Fruit fly (Drosophila melanogaster): Measurements from ENCODE around the gene PIG-C.

PIG-C gene

DNA sequence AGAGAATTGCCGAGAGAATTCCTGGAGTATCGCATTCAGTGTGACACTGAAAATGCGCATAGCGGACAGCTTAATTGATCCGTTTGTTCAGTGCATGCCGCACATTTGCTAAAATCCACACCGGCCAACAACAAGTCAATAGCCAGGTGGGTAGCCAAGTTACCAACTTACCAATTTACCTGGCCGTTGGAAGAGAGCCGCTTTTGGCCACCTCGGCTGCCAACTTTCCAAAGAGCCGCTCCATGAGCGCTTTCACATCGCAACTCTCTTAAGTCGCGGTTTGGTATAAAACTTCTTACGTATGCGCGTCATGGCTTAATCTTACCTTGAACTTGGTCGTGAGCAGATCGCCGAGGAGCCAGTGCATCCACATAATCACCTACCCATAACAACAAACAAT is 39.1 kb downstream of the PIG-C start, which contains the start of gene CG12017:
CG12017 (plus strand) TSS at position 310 of the 400 bp plus-strand sequence.
- TF ChIP-seq Lpt (GFP tag; optimal IDR thresholded peaks at IDR 0.05) (no peak), Sox102F (GFP tag; optimal IDR thresholded peaks at IDR 0.05) (peak; percentile 10), Eip78C (GFP tag) (peak; percentile 59)

- TF ChIP-seq acj6 (GFP tag; optimal IDR thresholded peaks at IDR 0.05) (no peak), Eip78C (GFP tag) (peak; percentile 9)
These were observed 42.1 kb downstream of the PIG-C start for dm6 chr3L:3276930-3277329.

- TF ChIP-seq salr (GFP tag; optimal IDR thresholded peaks at IDR 0.05) (no peak), CG31627 (GFP tag; optimal IDR thresholded peaks at IDR 0.05) (no peak), acj6 (GFP tag; optimal IDR thresholded peaks at IDR 0.05) (no peak), CG3032 (tag; optimal IDR thresholded peaks at IDR 0.05) (no peak), ss (GFP tag; optimal IDR thresholded peaks at IDR 0.05) (no peak), CG32006 (GFP tag; optimal IDR thresholded peaks at IDR 0.05) (peak; percentile 54), net (GFP tag; optimal IDR thresholded peaks at IDR 0.05) (no peak), CG6854 (GFP tag; optimal IDR thresholded peaks at IDR 0.05) (no peak), Eip93F (GFP tag; optimal IDR thresholded peaks at IDR 0.05) (no peak), CG3919 (GFP tag; optimal IDR thresholded peaks at IDR 0.05) (peak; percentile 6), CG11762 (GFP tag; optimal IDR thresholded peaks at IDR 0.05; ENCODE audit: insufficient read depth) (no peak), Met (GFP tag; optimal IDR thresholded peaks at IDR 0.05) (no peak), pdm3 (GFP tag; optimal IDR thresholded peaks at IDR 0.05) (no peak), OdsH (GFP tag; optimal IDR thresholded peaks at IDR 0.05) (no peak), CG15336 (GFP tag; IDR thresholded peaks at IDR 0.05) (0 out of 2 replicates have a peak, but pooled peaks have one; percentile 16), achi (GFP tag; optimal IDR thresholded peaks at IDR 0.05) (peak; percentile 17), Ets96B (tag; optimal IDR thresholded peaks at IDR 0.05) (no peak), CG7368 (GFP tag; optimal IDR thresholded peaks at IDR 0.05) (no peak), CG4318 (GFP tag; optimal IDR thresholded peaks at IDR 0.05) (no peak), Hr38 (GFP tag; optimal IDR thresholded peaks at IDR 0.05) (no peak), Blimp-1 (GFP tag; optimal IDR thresholded peaks at IDR 0.05) (peak; percentile 59), fd85E (GFP tag; optimal IDR thresholded peaks at IDR 0.05) (no peak), CG10669 (GFP tag; optimal IDR thresholded peaks at IDR 0.05) (no peak), spab (GFP tag; optimal IDR thresholded peaks at IDR 0.05) (no peak), CG9139 (GFP tag; optimal IDR thresholded peaks at IDR 0.05) (no peak), CG11902 (GFP tag; optimal IDR thresholded peaks at IDR 0.05) (no peak), CG11294 (GFP tag; IDR thresholded peaks at IDR 0.05) (no peak), dsx (GFP tag; optimal IDR thresholded peaks at IDR 0.05; ENCODE audit: poor library complexity, severe bottlenecking) (no peak), Smox (GFP tag; optimal IDR thresholded peaks at IDR 0.05) (no peak), Hr4 (GFP tag; optimal IDR thresholded peaks at IDR 0.05) (peak; percentile 40), Eip78C (GFP tag) (peak; percentile 76), CG6276 (GFP tag; optimal IDR thresholded peaks at IDR 0.05) (no peak), Gug (GFP tag; IDR thresholded peaks at IDR 0.05) (no peak), lz (GFP tag; optimal IDR thresholded peaks at IDR 0.05) (no peak), dac (GFP tag; optimal IDR thresholded peaks at IDR 0.05) (no peak)
These were observed 44.4 kb downstream of the PIG-C start for dm6 chr3L:3274463-3275177.

- no peak for TF ChIP-seq CG1621 (tag; optimal IDR thresholded peaks at IDR 0.05)
- TF ChIP-seq Eip78C (GFP tag), result peak; percentile 54
- TF ChIP-seq CG6163 (GFP tag; IDR thresholded peaks at IDR 0.05), result peak; percentile 30; the same call in 1 of the 3 replicates
These were observed 48.3 kb downstream of the PIG-C start, which contains the start of gene CG14960 for dm6 chr3L:3270736-3271135. Gene CG14960, plus strand, starts transcription at chr3L:3271036.
